Fruit fly (Drosophila melanogaster) whole organism, embryonic: ENCODE data around the gene CG1965.

Source experiments
- CG10147 ChIP-seq: fragments of 200-800 bp; sonication (Bioruptor generic); optimal IDR thresholded peaks from 2 replicates; lab custom pipeline; 2019; ENCODE audit warnings: missing biosample characterization, mild to moderate bottlenecking, missing genetic modification characterization, moderate library complexity
- CG10209 ChIP-seq: fragments of 200-800 bp; sonication (Bioruptor generic); optimal IDR thresholded peaks from 3 replicates; lab custom pipeline; 2017; ENCODE audit warnings: missing biosample characterization, mild to moderate bottlenecking, missing genetic modification characterization, missing genetic modification reagents
- CG11696 ChIP-seq: fragments of 200-800 bp; sonication (Bioruptor generic); IDR thresholded peaks from 2 replicates; pipeline ENCODE4 v1.3.6; 2022; ENCODE audit warnings: missing biosample characterization, missing genetic modification characterization
- CG12769 ChIP-seq: fragments of 200-800 bp; sonication (Bioruptor generic); optimal IDR thresholded peaks from 2 replicates; lab custom pipeline; 2019; ENCODE audit warnings: missing biosample characterization, mild to moderate bottlenecking, missing genetic modification characterization, moderate library complexity
- CG15011 ChIP-seq: fragments of 200-800 bp; sonication (Bioruptor generic); optimal IDR thresholded peaks from 3 replicates; lab custom pipeline; 2018; ENCODE audit warnings: missing biosample characterization, mild to moderate bottlenecking, missing genetic modification characterization
- CG17802 ChIP-seq: fragments of 200-800 bp; sonication (Bioruptor generic); optimal IDR thresholded peaks from 2 replicates; lab custom pipeline; 2018; ENCODE audit warnings: missing biosample characterization, mild to moderate bottlenecking, missing genetic modification characterization, moderate library complexity
- CG2120 ChIP-seq: fragments of 200-800 bp; sonication (Bioruptor generic); optimal IDR thresholded peaks from 3 replicates; lab custom pipeline; 2016; ENCODE audit warnings: missing biosample characterization, missing genetic modification characterization
- CG2199 ChIP-seq: fragments of 200-800 bp; sonication (Bioruptor generic); IDR thresholded peaks from 3 replicates; pipeline ENCODE4 v1.3.6; 2022; ENCODE audit warnings: missing biosample characterization, missing genetic modification characterization
- CG30403 ChIP-seq: fragments of 200-800 bp; sonication (Bioruptor generic); optimal IDR thresholded peaks from 3 replicates; lab custom pipeline; 2016; ENCODE audit warnings: missing biosample characterization, missing genetic modification characterization
- CG30431 ChIP-seq: fragments of 200-800 bp; sonication (Bioruptor generic); optimal IDR thresholded peaks from 2 replicates; lab custom pipeline; 2017; ENCODE audit warnings: missing biosample characterization, missing genetic modification characterization
- CG31441 ChIP-seq: fragments of 200-800 bp; sonication (Bioruptor generic); IDR thresholded peaks from 2 replicates; pipeline ENCODE4 v1.3.6; 2022; ENCODE audit warnings: missing biosample characterization, missing genetic modification characterization
- CG9727 ChIP-seq: fragments of 200-800 bp; sonication (Bioruptor generic); optimal IDR thresholded peaks from 3 replicates; lab custom pipeline; 2017; ENCODE audit warnings: missing biosample characterization, mild to moderate bottlenecking, missing genetic modification characterization
- CG9817 ChIP-seq: fragments of 200-800 bp; sonication (Bioruptor generic); optimal IDR thresholded peaks from 2 replicates; lab custom pipeline; 2018; ENCODE audit warnings: missing biosample characterization, mild to moderate bottlenecking, missing genetic modification characterization, moderate library complexity
- Dbx ChIP-seq: fragments of 200-800 bp; sonication (Bioruptor generic); IDR thresholded peaks from 3 replicates; pipeline ENCODE4 v1.3.6; 2022; ENCODE audit warnings: missing biosample characterization, missing genetic modification characterization
- Dek ChIP-seq: fragments of 200-800 bp; sonication (Bioruptor generic); optimal IDR thresholded peaks from 3 replicates; lab custom pipeline; 2019; ENCODE audit warnings: missing biosample characterization, mild to moderate bottlenecking, missing genetic modification characterization, moderate library complexity
- Drgx ChIP-seq: fragments of 200-800 bp; sonication (Bioruptor generic); IDR thresholded peaks from 2 replicates; pipeline ENCODE4 v1.3.6; 2022; ENCODE audit warnings: missing biosample characterization, missing genetic modification characterization
- Ets97D ChIP-seq: fragments of 200-800 bp; sonication (Bioruptor generic); optimal IDR thresholded peaks from 3 replicates; lab custom pipeline; 2016; ENCODE audit warnings: missing biosample characterization, missing genetic modification characterization
- Fer2 ChIP-seq: fragments of 200-800 bp; sonication (Bioruptor generic); optimal IDR thresholded peaks from 2 replicates; lab custom pipeline; 2018; ENCODE audit warnings: missing biosample characterization, mild to moderate bottlenecking, missing genetic modification characterization, moderate library complexity
- Hand ChIP-seq: fragments of 200-800 bp; sonication (Bioruptor generic); optimal IDR thresholded peaks from 2 replicates; lab custom pipeline; 2017; ENCODE audit warnings: mild to moderate bottlenecking, missing biosample characterization, missing genetic modification reagents, missing genetic modification characterization
- Hr39 ChIP-seq: fragments of >200 bp; optimal IDR thresholded peaks from 2 replicates; lab custom pipeline; 2017
- Jarid2 ChIP-seq: fragments of 200-800 bp; sonication (Bioruptor generic); optimal IDR thresholded peaks from 3 replicates; lab custom pipeline; 2017; ENCODE audit warnings: mild to moderate bottlenecking, missing biosample characterization, missing genetic modification reagents, missing genetic modification characterization
- Kr ChIP-seq: fragments of 200-800 bp; sonication (Bioruptor generic); optimal IDR thresholded peaks from 2 replicates; lab custom pipeline; 2017; ENCODE audit warnings: missing biosample characterization, mild to moderate bottlenecking, missing genetic modification characterization
- Max ChIP-seq: fragments of 200-800 bp; sonication (Bioruptor generic); optimal IDR thresholded peaks from 2 replicates; lab custom pipeline; 2016; ENCODE audit warnings: missing biosample characterization, mild to moderate bottlenecking, missing genetic modification characterization
- NFAT ChIP-seq: fragments of 200-800 bp; sonication (Bioruptor generic); IDR thresholded peaks from 2 replicates; pipeline ENCODE4 v1.3.6; 2022; ENCODE audit warnings: missing biosample characterization, missing genetic modification characterization
- Rfx ChIP-seq: fragments of 200-800 bp; sonication (Bioruptor generic); IDR thresholded peaks from 2 replicates; pipeline ENCODE4 v1.3.6; 2022; ENCODE audit warnings: missing biosample characterization, missing genetic modification characterization
- Stat92E ChIP-seq, 3 experiments: fragments of >200 bp in 2 of 3; fragments of 200-800 bp in 1 of 3; sonication (Bioruptor generic) in 1 of 3; optimal IDR thresholded peaks; 2 replicates each; lab custom pipeline; 2017 to 2019; ENCODE audit warnings: missing biosample characterization in 3 of 3, missing genetic modification characterization in 3 of 3, mild to moderate bottlenecking in 1 of 3, moderate library complexity in 1 of 3
- ato ChIP-seq: fragments of 200-800 bp; sonication (Bioruptor generic); IDR thresholded peaks from 2 replicates; pipeline ENCODE4 v1.3.6; 2022; ENCODE audit warnings: missing biosample characterization, missing genetic modification characterization; ENCODE audit not compliant: partially characterized antibody
- bbx ChIP-seq: fragments of 200-800 bp; sonication (Bioruptor generic); IDR thresholded peaks from 2 replicates; pipeline ENCODE4 v1.3.6; 2022; ENCODE audit warnings: missing biosample characterization, missing genetic modification characterization; ENCODE audit not compliant: partially characterized antibody
- caup ChIP-seq: fragments of 200-800 bp; sonication (Bioruptor generic); optimal IDR thresholded peaks from 3 replicates; lab custom pipeline; 2017; ENCODE audit warnings: missing biosample characterization, mild to moderate bottlenecking, missing genetic modification characterization, moderate library complexity; ENCODE audit not compliant: severe bottlenecking
- dm ChIP-seq: fragments of 200-800 bp; sonication (Bioruptor generic); optimal IDR thresholded peaks from 3 replicates; lab custom pipeline; 2016; ENCODE audit warnings: missing biosample characterization, missing genetic modification characterization
- fd3F ChIP-seq: fragments of 200-800 bp; sonication (Bioruptor generic); optimal IDR thresholded peaks from 2 replicates; lab custom pipeline; 2018; ENCODE audit warnings: missing biosample characterization, mild to moderate bottlenecking, missing genetic modification characterization, moderate library complexity
- fd96Cb ChIP-seq: fragments of 200-800 bp; sonication (Bioruptor generic); optimal IDR thresholded peaks from 2 replicates; lab custom pipeline; 2018; ENCODE audit warnings: missing biosample characterization, mild to moderate bottlenecking, missing genetic modification characterization, moderate library complexity
- grn ChIP-seq: fragments of 200-800 bp; sonication (Bioruptor generic); optimal IDR thresholded peaks from 3 replicates; lab custom pipeline; 2017; ENCODE audit warnings: missing biosample characterization, missing genetic modification characterization
- klu ChIP-seq: fragments of 200-800 bp; sonication (Bioruptor generic); IDR thresholded peaks from 2 replicates; pipeline ENCODE4 v1.3.6; 2022; ENCODE audit warnings: missing biosample characterization, missing genetic modification characterization
- lbe ChIP-seq: fragments of 200-800 bp; sonication (Bioruptor generic); optimal IDR thresholded peaks from 2 replicates; lab custom pipeline; 2016; ENCODE audit warnings: missing biosample characterization, mild to moderate bottlenecking, missing genetic modification characterization
- nom ChIP-seq: fragments of 200-800 bp; sonication (Bioruptor generic); optimal IDR thresholded peaks from 2 replicates; lab custom pipeline; 2017; ENCODE audit warnings: missing biosample characterization, missing genetic modification characterization, mild to moderate bottlenecking, moderate library complexity, missing genetic modification reagents
- onecut ChIP-seq: fragments of 200-800 bp; sonication (Bioruptor generic); IDR thresholded peaks from 2 replicates; pipeline ENCODE4 v1.3.6; 2022; ENCODE audit warnings: missing biosample characterization, missing genetic modification characterization
- pfk ChIP-seq: fragments of 200-800 bp; sonication (Bioruptor generic); optimal IDR thresholded peaks from 2 replicates; lab custom pipeline; 2018; ENCODE audit warnings: missing biosample characterization, mild to moderate bottlenecking, missing genetic modification characterization, moderate library complexity
- pros ChIP-seq: fragments of 200-800 bp; sonication (Bioruptor generic); optimal IDR thresholded peaks from 3 replicates; lab custom pipeline; 2019; ENCODE audit warnings: missing biosample characterization, mild to moderate bottlenecking, missing genetic modification characterization, moderate library complexity
- zfh1 ChIP-seq: fragments of 200-800 bp; sonication (Bioruptor generic); IDR thresholded peaks from 3 replicates; pipeline ENCODE4 v1.3.6; 2022; ENCODE audit warnings: missing biosample characterization, missing genetic modification characterization

Gene CG1965

DNA sequence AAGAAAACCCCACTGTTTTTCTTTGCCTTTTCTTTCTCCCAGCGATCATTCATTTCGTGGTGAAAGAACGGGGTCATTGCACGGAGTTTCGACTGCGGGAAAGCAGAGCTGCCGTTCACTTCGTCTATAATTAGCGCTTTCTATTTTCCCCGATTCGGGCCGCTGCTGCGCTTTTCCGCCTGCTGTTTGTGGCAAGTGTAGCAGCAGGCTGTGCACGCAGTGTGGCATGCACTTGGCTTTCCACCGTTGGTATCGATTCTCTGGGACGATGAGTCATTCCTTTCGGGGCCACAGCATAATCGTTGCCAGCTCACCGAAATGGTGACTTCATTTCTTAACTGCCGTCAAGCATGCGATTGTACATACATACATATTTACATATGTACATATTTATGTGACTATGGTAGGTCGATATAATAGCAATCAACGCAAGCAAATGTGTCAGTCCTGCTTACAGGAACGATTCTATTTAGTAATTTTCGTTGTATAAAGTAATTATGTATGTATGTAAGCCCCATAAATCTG is 21.7 kb downstream of the CG1965 start (continued):
- peak; percentile 11 for TF ChIP-seq CG9727 (GFP tag; lab: Kevin White, UChicago)
- no peak for TF ChIP-seq pfk (GFP tag; lab: Kevin White, UChicago)
- peak; percentile 14 for TF ChIP-seq Hand (GFP tag; lab: Kevin White, UChicago)
- TF ChIP-seq Jarid2: no peak
- no peak for TF ChIP-seq fd96Cb
- TF ChIP-seq Hr39 (lab: Kevin White, UChicago): no peak
- no peak for TF ChIP-seq Kr (GFP tag; lab: Kevin White, UChicago)
- no peak for TF ChIP-seq CG31441 (GFP tag; lab: Robert Waterston, UW)
- TF ChIP-seq klu (GFP tag; lab: Robert Waterston, UW): no peak
- TF ChIP-seq CG10209: no peak
- TF ChIP-seq ato (GFP tag; lab: Robert Waterston, UW): no peak
- no peak for TF ChIP-seq Ets97D
- 0 out of 3 replicates have a peak, but pooled peaks have one; percentile 23 for TF ChIP-seq Dbx (GFP tag; lab: Robert Waterston, UW)
- no peak for TF ChIP-seq dm (GFP tag; lab: Kevin White, UChicago)
- no peak for TF ChIP-seq CG15011
- no peak for TF ChIP-seq Stat92E (GFP tag; optimal IDR thresholded peaks at IDR 0.05; lab: Kevin White, UChicago)
- peak; percentile 26 for TF ChIP-seq nom (GFP tag; lab: Kevin White, UChicago)
- TF ChIP-seq bbx (GFP tag; lab: Robert Waterston, UW): peak; percentile 62
- TF ChIP-seq zfh1 (GFP tag; lab: Robert Waterston, UW): no peak
- no peak for TF ChIP-seq CG30403 (GFP tag; lab: Kevin White, UChicago)
- no peak for TF ChIP-seq grn
- no peak for TF ChIP-seq CG17802
- 0 out of 2 replicates have a peak, but pooled peaks have one; percentile 8 for TF ChIP-seq Rfx (GFP tag; lab: Robert Waterston, UW)
- TF ChIP-seq caup: no peak
- TF ChIP-seq fd3F: no peak
- TF ChIP-seq Max (GFP tag; lab: Kevin White, UChicago): no peak
- no peak for TF ChIP-seq CG2199
- TF ChIP-seq NFAT (GFP tag; lab: Robert Waterston, UW): 0 out of 2 replicates have a peak, but pooled peaks have one; percentile 21
- TF ChIP-seq onecut (GFP tag; lab: Robert Waterston, UW): peak; percentile 70
- no peak for TF ChIP-seq CG12769 (tag; lab: Kevin White, UChicago)
- TF ChIP-seq CG2120 (GFP tag; lab: Kevin White, UChicago): no peak
- TF ChIP-seq CG10147: no peak
- TF ChIP-seq Drgx (GFP tag; lab: Robert Waterston, UW): no peak
- 0 out of 2 replicates have a peak, but pooled peaks have one; percentile 49 for TF ChIP-seq CG11696 (GFP tag; lab: Robert Waterston, UW)
- TF ChIP-seq CG9817 (tag; lab: Kevin White, UChicago): no peak
- no peak for TF ChIP-seq Fer2 (tag; lab: Kevin White, UChicago)
- TF ChIP-seq lbe (GFP tag; lab: Kevin White, UChicago): no peak
- peak; percentile 79 for TF ChIP-seq pros
- TF ChIP-seq Dek: no peak
- TF ChIP-seq CG30431 (GFP tag; lab: Kevin White, UChicago): no peak
